Worm (Caenorhabditis elegans): ENCODE measurements around the gene Y44A6C.2.

ce11 chrV:20689481-20690039 is 32.5 kb upstream of the Y44A6C.2 start, which contains the start of gene F53F8.3:
- no peak for TF ChIP-seq sea-2 (GFP tag; optimal IDR thresholded peaks at IDR 0.05)
- TF ChIP-seq unc-62 (GFP tag; optimal IDR thresholded peaks at IDR 0.05), result no peak
- no peak for TF ChIP-seq jun-1 (tag; optimal IDR thresholded peaks at IDR 0.05)
- TF ChIP-seq ceh-16 (tag; optimal IDR thresholded peaks at IDR 0.05), result no peak
- TF ChIP-seq nhr-12 (tag; optimal IDR thresholded peaks at IDR 0.05), result no peak
- no peak for TF ChIP-seq nhr-11 (tag; optimal IDR thresholded peaks at IDR 0.05)
- no peak for TF ChIP-seq nhr-25 (tag; optimal IDR thresholded peaks at IDR 0.05)
- TF ChIP-seq snpc-4 (tag; optimal IDR thresholded peaks at IDR 0.05), result no peak

Data from whole organism, L3 larva.